Worm (Caenorhabditis elegans): ENCODE data around the gene R06B10.7.

DNA sequence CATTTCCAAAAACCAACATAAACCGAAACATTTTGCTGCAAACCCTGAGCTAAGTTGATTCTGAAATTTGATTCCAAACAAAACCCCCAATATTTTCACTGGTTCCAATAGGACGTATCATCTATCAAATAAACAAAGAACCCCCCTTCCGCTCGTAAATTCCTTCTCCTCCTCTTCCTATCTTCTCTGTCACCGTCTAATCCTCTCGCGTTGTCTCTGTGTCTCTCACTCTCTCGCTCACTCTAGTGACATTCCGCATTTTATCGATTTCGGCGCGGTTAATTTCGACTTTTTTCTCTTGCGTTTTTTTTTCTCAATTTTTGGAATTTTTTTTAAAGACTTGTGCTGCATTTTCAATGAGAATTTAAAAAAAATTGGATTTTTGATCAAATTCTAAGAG is 19.2 kb downstream of the R06B10.7 start:
- TF ChIP-seq dao-5 (tag; optimal IDR thresholded peaks at IDR 0.05), result no peak
- TF ChIP-seq W03F9.2 (tag; optimal IDR thresholded peaks at IDR 0.05), result no peak
- no peak for TF ChIP-seq him-1 (tag; optimal IDR thresholded peaks at IDR 0.05)

Data from whole organism, L4/young adult.